Worm (Caenorhabditis elegans) whole organism, late embryonic: ENCODE results near the gene C35B1.8.

Experiments
- C38D4.7 ChIP-seq: fragments of 200-800 bp; sonication (Bioruptor generic); optimal IDR thresholded peaks from 2 replicates; lab custom pipeline; 2018; ENCODE audit warnings: mild to moderate bottlenecking, missing genetic modification characterization, moderate library complexity, missing compliant biosample characterization
- K09A11.1 ChIP-seq: sonication (generic microtip); optimal IDR thresholded peaks from 2 replicates; lab custom pipeline; 2017; ENCODE audit warnings: antibody characterized with exemption, mild to moderate bottlenecking, missing genetic modification characterization, missing compliant biosample characterization; ENCODE audit not compliant: insufficient read depth
- ama-1 ChIP-seq: fragments of 150-350 bp; optimal IDR thresholded peaks from 2 replicates; lab custom pipeline; 2014
- ceh-14 ChIP-seq: sonication (generic microtip); optimal IDR thresholded peaks from 2 replicates; lab custom pipeline; 2016; ENCODE audit warnings: missing genotype, missing genetic modification characterization, missing compliant biosample characterization
- ceh-18 ChIP-seq: sonication (generic microtip); optimal IDR thresholded peaks from 2 replicates; lab custom pipeline; 2016; ENCODE audit warnings: missing genetic modification characterization, missing compliant biosample characterization
- ceh-2 ChIP-seq: sonication (generic microtip); optimal IDR thresholded peaks from 2 replicates; lab custom pipeline; 2016; ENCODE audit warnings: missing genotype, missing genetic modification characterization, missing compliant biosample characterization
- ceh-22 ChIP-seq: sonication (generic microtip); optimal IDR thresholded peaks from 2 replicates; lab custom pipeline; 2017; ENCODE audit warnings: missing biosample characterization, missing genetic modification characterization
- ceh-24 ChIP-seq: sonication (generic microtip); optimal IDR thresholded peaks from 2 replicates; lab custom pipeline; 2016; ENCODE audit warnings: mild to moderate bottlenecking, missing genetic modification characterization, missing compliant biosample characterization
- ceh-30 ChIP-seq: fragments of 150-350 bp; optimal IDR thresholded peaks from 2 replicates; lab custom pipeline; 2014; ENCODE audit warnings: missing biosample characterization, missing genetic modification characterization
- ceh-45 ChIP-seq: fragments of 200-800 bp; sonication (Bioruptor generic); IDR thresholded peaks from 2 replicates; pipeline ENCODE4 v1.3.6; 2022; ENCODE audit warnings: missing genetic modification reagents, missing genetic modification characterization, missing compliant biosample characterization
- ceh-48 ChIP-seq: sonication (generic microtip); optimal IDR thresholded peaks from 2 replicates; lab custom pipeline; 2016; ENCODE audit warnings: missing genetic modification characterization, inconsistent platforms, missing compliant biosample characterization
- che-1 ChIP-seq: sonication (generic microtip); optimal IDR thresholded peaks from 2 replicates; lab custom pipeline; 2016; ENCODE audit warnings: mild to moderate bottlenecking, missing genetic modification characterization, missing compliant biosample characterization
- dve-1 ChIP-seq: sonication (generic microtip); optimal IDR thresholded peaks from 2 replicates; lab custom pipeline; 2017; ENCODE audit warnings: antibody characterized with exemption, mild to moderate bottlenecking, missing genetic modification characterization, missing compliant biosample characterization
- elt-4 ChIP-seq: sonication (generic microtip); optimal IDR thresholded peaks from 2 replicates; lab custom pipeline; 2016; ENCODE audit warnings: missing genetic modification characterization, missing compliant biosample characterization
- eyg-1 ChIP-seq: sonication (generic microtip); optimal IDR thresholded peaks from 2 replicates; lab custom pipeline; 2016; ENCODE audit warnings: missing genotype, missing genetic modification characterization, missing compliant biosample characterization
- fax-1 ChIP-seq: sonication (generic microtip); optimal IDR thresholded peaks from 2 replicates; lab custom pipeline; 2016; ENCODE audit warnings: missing genotype, missing genetic modification characterization, missing compliant biosample characterization
- fkh-10 ChIP-seq: fragments of 150-350 bp; optimal IDR thresholded peaks from 2 replicates; lab custom pipeline; 2014; ENCODE audit warnings: missing biosample characterization, missing genetic modification reagents, missing genetic modification characterization
- fkh-6 ChIP-seq: sonication (generic microtip); optimal IDR thresholded peaks from 2 replicates; lab custom pipeline; 2016; ENCODE audit warnings: missing genetic modification characterization, missing compliant biosample characterization
- gmeb-2 ChIP-seq: sonication (generic microtip); optimal IDR thresholded peaks from 2 replicates; lab custom pipeline; 2016; ENCODE audit warnings: missing genetic modification characterization, inconsistent platforms, missing compliant biosample characterization
- lim-6 ChIP-seq: sonication (generic microtip); optimal IDR thresholded peaks from 2 replicates; lab custom pipeline; 2016; ENCODE audit warnings: missing genetic modification characterization, missing compliant biosample characterization
- lin-11 ChIP-seq: fragments of 200-800 bp; sonication (Bioruptor generic); optimal IDR thresholded peaks from 2 replicates; lab custom pipeline; 2018; ENCODE audit warnings: mild to moderate bottlenecking, missing genetic modification characterization, missing compliant biosample characterization
- madf-2 ChIP-seq: sonication (generic microtip); optimal IDR thresholded peaks from 2 replicates; lab custom pipeline; 2017; ENCODE audit warnings: missing genetic modification characterization, missing compliant biosample characterization
- nhr-232 ChIP-seq: sonication (generic microtip); optimal IDR thresholded peaks from 2 replicates; lab custom pipeline; 2016; ENCODE audit warnings: missing genetic modification characterization, missing compliant biosample characterization
- pag-3 ChIP-seq: sonication (generic microtip); optimal IDR thresholded peaks from 2 replicates; lab custom pipeline; 2016; ENCODE audit warnings: missing compliant biosample characterization, missing genetic modification characterization, borderline replicate concordance
- pax-1 ChIP-seq: fragments of 150-350 bp; optimal IDR thresholded peaks from 2 replicates; lab custom pipeline; 2014; ENCODE audit warnings: missing biosample characterization, missing genetic modification characterization
- pha-2 ChIP-seq: sonication (generic microtip); optimal IDR thresholded peaks from 2 replicates; lab custom pipeline; 2017; ENCODE audit warnings: mild to moderate bottlenecking, missing genetic modification characterization, missing compliant biosample characterization
- pha-4 ChIP-seq: fragments of 150-350 bp; optimal IDR thresholded peaks from 2 replicates; lab custom pipeline; 2018; ENCODE audit warnings: missing biosample characterization, missing genetic modification reagents, missing genetic modification characterization
- pros-1 ChIP-seq: fragments of 150-350 bp; optimal IDR thresholded peaks from 2 replicates; lab custom pipeline; 2014; ENCODE audit warnings: missing biosample characterization, missing genetic modification reagents, missing genetic modification characterization
- rnt-1 ChIP-seq: sonication (generic microtip); optimal IDR thresholded peaks from 2 replicates; lab custom pipeline; 2016; ENCODE audit warnings: missing genetic modification characterization, missing compliant biosample characterization
- syd-9 ChIP-seq: sonication (generic microtip); optimal IDR thresholded peaks from 2 replicates; lab custom pipeline; 2016; ENCODE audit warnings: mild to moderate bottlenecking, missing genetic modification characterization, moderate library complexity, missing compliant biosample characterization
- tbx-2 ChIP-seq: sonication (generic microtip); optimal IDR thresholded peaks from 2 replicates; lab custom pipeline; 2016; ENCODE audit warnings: missing genetic modification characterization, missing compliant biosample characterization
- tbx-7 ChIP-seq: sonication (generic microtip); optimal IDR thresholded peaks from 2 replicates; lab custom pipeline; 2016; ENCODE audit warnings: missing genotype, missing genetic modification characterization, missing compliant biosample characterization
- ttx-3 ChIP-seq: sonication (generic microtip); optimal IDR thresholded peaks from 2 replicates; lab custom pipeline; 2016; ENCODE audit warnings: missing genetic modification reagents, missing genetic modification characterization, missing compliant biosample characterization
- unc-3 ChIP-seq, 2 experiments: fragments of 200-800 bp in 1 of 2; sonication (Bioruptor generic) in 1 of 2; sonication (generic microtip) in 1 of 2; conservative IDR thresholded peaks in 1 of 2; optimal IDR thresholded peaks in 1 of 2; 2 replicates each; pipeline versions ENCODE4 v1.3.6 to Lab custom; 2016 to 2022; ENCODE audit warnings: missing compliant biosample characterization in 2 of 2, missing genetic modification characterization in 2 of 2, missing genetic modification reagents in 1 of 2
- unc-86 ChIP-seq: sonication (generic microtip); optimal IDR thresholded peaks from 2 replicates; lab custom pipeline; 2016; ENCODE audit warnings: missing genetic modification characterization, missing compliant biosample characterization
- zip-5 ChIP-seq: sonication (generic microtip); optimal IDR thresholded peaks from 2 replicates; lab custom pipeline; 2016; ENCODE audit warnings: missing genetic modification characterization, missing compliant biosample characterization
- ztf-16 ChIP-seq: sonication (generic microtip); optimal IDR thresholded peaks from 2 replicates; lab custom pipeline; 2017; ENCODE audit warnings: missing genetic modification characterization, missing compliant biosample characterization

Gene C35B1.8

DNA sequence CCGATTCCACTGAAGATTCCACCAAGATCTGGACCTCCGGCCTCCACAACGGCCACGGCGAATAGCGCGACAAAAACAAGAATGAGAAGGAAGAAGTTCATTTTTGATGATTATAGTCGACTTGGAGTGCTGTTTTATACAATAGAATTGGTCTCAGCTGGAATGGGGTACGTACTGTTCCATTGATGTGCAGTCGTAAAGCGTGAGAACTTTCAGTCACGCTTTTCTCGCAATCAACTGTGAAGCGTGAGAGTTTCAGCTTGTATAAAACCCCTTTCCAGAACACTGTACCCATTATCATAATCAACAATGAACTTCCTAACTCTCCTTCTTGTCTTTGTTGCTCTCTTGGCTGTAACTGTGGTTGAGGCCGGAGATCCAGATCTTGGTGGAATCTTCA is 36.8 kb upstream of the C35B1.8 start, which contains the start of the genes F49F1.4 and F49F1.2:
F49F1.4 (minus strand) TSS at position 101 of the 400 bp plus-strand sequence.
F49F1.2 (plus strand) TSS at position 310 of the 400 bp plus-strand sequence.
- no peak for TF ChIP-seq ceh-14 (tag; lab: Kevin White, UChicago)
- TF ChIP-seq eyg-1 (tag; lab: Kevin White, UChicago) = no peak
- no peak for TF ChIP-seq pax-1 (tag; lab: Kevin White, UChicago)
- TF ChIP-seq unc-86 (tag; lab: Kevin White, UChicago) = no peak
- no peak for TF ChIP-seq dve-1 (tag; lab: Kevin White, UChicago)
- no peak for TF ChIP-seq madf-2
- no peak for TF ChIP-seq ceh-24 (tag; lab: Kevin White, UChicago)
- TF ChIP-seq pha-4 (tag; lab: Kevin White, UChicago) = no peak
- no peak for TF ChIP-seq tbx-2 (tag; lab: Kevin White, UChicago)
- TF ChIP-seq ztf-16 (tag; lab: Kevin White, UChicago) = no peak
- no peak for TF ChIP-seq ceh-18 (tag; lab: Kevin White, UChicago)
- no peak for TF ChIP-seq fkh-6 (tag; lab: Kevin White, UChicago)

DNA sequence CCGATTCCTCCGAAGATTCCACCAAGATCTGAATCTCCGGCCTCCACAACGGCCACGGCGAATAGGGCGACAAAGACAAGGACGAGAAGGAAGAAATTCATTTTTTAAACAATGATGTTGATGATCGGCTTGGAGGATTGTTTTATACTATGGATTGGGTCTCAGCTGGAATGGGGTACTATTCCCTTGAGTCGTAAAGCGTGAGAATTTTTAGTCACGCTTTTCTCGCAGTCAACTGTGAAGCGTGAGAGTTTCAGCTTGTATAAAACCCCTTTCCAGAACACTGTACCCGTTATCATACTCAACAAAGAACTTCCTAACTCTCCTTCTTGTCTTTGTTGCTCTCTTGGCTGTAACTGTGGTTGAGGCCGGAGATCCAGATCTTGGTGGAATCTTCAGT is 35.7 kb upstream of the C35B1.8 start, which contains the start of gene F49F1.15:
F49F1.15 (minus strand) TSS at position 101 of the 400 bp plus-strand sequence.
- no peak for TF ChIP-seq rnt-1 (tag; lab: Kevin White, UChicago)
- no peak for TF ChIP-seq ceh-48
- TF ChIP-seq nhr-232 (tag; lab: Kevin White, UChicago) = no peak
- no peak for TF ChIP-seq ama-1 (lab: Kevin White, UChicago)
- no peak for TF ChIP-seq gmeb-2 (tag; lab: Kevin White, UChicago)
- no peak for TF ChIP-seq ceh-22
- no peak for TF ChIP-seq fkh-10 (GFP tag; lab: Kevin White, UChicago)

DNA sequence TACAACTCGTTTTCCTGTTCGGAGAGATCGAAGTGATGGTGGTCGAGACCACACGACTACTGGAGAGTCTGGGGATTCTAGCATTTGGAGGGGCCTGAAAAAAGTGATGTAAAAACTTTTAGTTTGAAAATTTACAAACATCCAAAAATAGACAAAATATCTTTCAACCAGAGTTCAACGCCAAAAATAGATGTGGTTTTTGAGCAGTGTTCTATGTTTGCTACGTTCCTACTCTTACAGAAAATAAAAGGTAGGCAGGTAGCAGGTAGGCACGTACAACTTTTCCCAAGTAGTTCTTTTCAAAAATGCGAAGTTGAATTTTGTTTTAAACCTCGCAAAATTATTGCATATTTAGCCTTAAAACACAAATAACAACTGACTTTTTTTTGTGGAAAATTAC is 33.6 kb upstream of the C35B1.8 start, which contains the start of gene F49F1.14:
F49F1.14 (minus strand) TSS at position 101 of the 400 bp plus-strand sequence.
- TF ChIP-seq pha-4 (tag; lab: Kevin White, UChicago) = no peak
- TF ChIP-seq madf-2 = no peak
- no peak for TF ChIP-seq ceh-48
- TF ChIP-seq ceh-30 (tag; lab: Kevin White, UChicago) = no peak
- no peak for TF ChIP-seq che-1 (tag; lab: Kevin White, UChicago)
- no peak for TF ChIP-seq zip-5
- TF ChIP-seq ceh-2 = no peak
- no peak for TF ChIP-seq syd-9 (tag; lab: Kevin White, UChicago)
- no peak for TF ChIP-seq lin-11 (tag; lab: Kevin White, UChicago)
- TF ChIP-seq ceh-45 (GFP tag; lab: Robert Waterston, UW) = no peak
- TF ChIP-seq ttx-3 = no peak

DNA sequence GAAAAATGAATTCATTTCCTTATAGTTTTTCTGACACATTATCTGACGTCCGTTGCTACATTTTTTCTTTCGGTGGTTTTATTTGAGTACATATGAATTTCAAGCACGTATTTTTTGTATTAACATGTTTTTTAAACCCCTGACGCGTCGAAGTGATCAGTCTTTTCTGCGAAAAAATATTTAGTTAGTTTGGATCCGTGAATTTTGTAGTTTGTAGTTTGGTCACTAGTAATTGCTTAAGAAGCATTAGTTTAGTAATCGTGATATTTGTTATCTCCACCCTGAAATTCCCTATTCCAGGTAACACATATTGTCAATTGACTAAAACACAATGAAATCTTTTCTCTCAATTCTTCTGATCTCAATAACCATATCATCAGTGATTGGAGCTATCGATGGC is 30.0 kb upstream of the C35B1.8 start, which contains the start of gene C35B1.7:
C35B1.7 (plus strand) TSS at position 301 of the 400 bp plus-strand sequence.
- TF ChIP-seq syd-9 (tag; lab: Kevin White, UChicago) = no peak
- TF ChIP-seq pha-4 (tag; lab: Kevin White, UChicago) = no peak
- no peak for TF ChIP-seq nhr-232 (tag; lab: Kevin White, UChicago)
- TF ChIP-seq tbx-2 (tag; lab: Kevin White, UChicago) = no peak
- TF ChIP-seq pha-2 (tag; lab: Kevin White, UChicago) = no peak
- TF ChIP-seq pros-1 (tag; lab: Kevin White, UChicago) = no peak
- no peak for TF ChIP-seq lim-6
- no peak for TF ChIP-seq ceh-22
- no peak for TF ChIP-seq dve-1 (tag; lab: Kevin White, UChicago)
- TF ChIP-seq ceh-14 (tag; lab: Kevin White, UChicago) = no peak
- no peak for TF ChIP-seq tbx-7 (tag; lab: Kevin White, UChicago)
- TF ChIP-seq C38D4.7 (GFP tag; lab: Kevin White, UChicago) = no peak
- TF ChIP-seq fax-1 (tag; lab: Kevin White, UChicago) = no peak
- TF ChIP-seq pag-3 (tag; lab: Kevin White, UChicago) = no peak
- TF ChIP-seq, all 69 proteins: peak for 0

DNA sequence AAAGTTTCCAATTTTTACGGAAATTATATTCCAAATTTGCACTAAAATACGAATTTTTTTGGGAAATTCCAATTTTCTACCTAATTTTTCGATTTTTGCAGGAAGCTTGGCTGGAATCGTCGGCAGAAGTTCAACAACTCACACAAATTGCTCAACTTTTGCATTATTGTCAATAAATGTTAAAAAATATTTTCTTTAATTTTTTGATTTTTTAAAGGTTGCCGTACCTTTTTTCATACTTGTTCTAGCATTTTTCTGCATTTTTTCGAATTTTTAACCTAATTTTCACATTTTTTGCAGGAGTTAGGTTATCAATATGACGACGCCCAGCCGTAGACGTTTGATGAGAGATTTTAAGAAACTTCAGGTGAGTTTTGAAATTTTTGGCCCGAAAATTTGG is 23.9 kb upstream of the C35B1.8 start, which contains the start of gene ubc-1:
ubc-1 (plus strand) TSS at position 301 of the 400 bp plus-strand sequence.
- no peak for TF ChIP-seq tbx-7 (tag; lab: Kevin White, UChicago)
- no peak for TF ChIP-seq elt-4 (tag; lab: Kevin White, UChicago)
- no peak for TF ChIP-seq unc-3 (GFP tag; conservative IDR thresholded peaks at IDR 0.05; lab: Robert Waterston, UW)
- TF ChIP-seq unc-3 (tag; optimal IDR thresholded peaks at IDR 0.05; lab: Kevin White, UChicago) = no peak
- TF ChIP-seq K09A11.1 = no peak
